Worm (Caenorhabditis elegans): ENCODE data around the gene T07H3.7.
A peak's percentile ranks its signal among the peaks of the same experiment; 100 is the strongest.

The T07H3.7 gene

ce11 chrII:1597101-1598088 lies 7.7 kb upstream of the T07H3.7 start, which contains the start of gene bath-46 (continued):
- TF ChIP-seq hlh-30 (tag; optimal IDR thresholded peaks at IDR 0.05; ENCODE audit: insufficient read depth) (no peak), mdl-1 (tag; optimal IDR thresholded peaks at IDR 0.05) (no peak), mdt-29 (GFP tag; IDR thresholded peaks at IDR 0.05) (no peak), zag-1 (tag; optimal IDR thresholded peaks at IDR 0.05) (no peak), ceh-20 (GFP tag; IDR thresholded peaks at IDR 0.05) (no peak), zfp-2 (tag; optimal IDR thresholded peaks at IDR 0.05) (no peak), F10B5.3 (tag; optimal IDR thresholded peaks at IDR 0.05) (no peak), unc-130 (GFP tag; optimal IDR thresholded peaks at IDR 0.05) (no peak), pqm-1 (tag; optimal IDR thresholded peaks at IDR 0.05) (peak; percentile 90), nhr-28 (tag; optimal IDR thresholded peaks at IDR 0.05) (peak; percentile 57), zip-2 (tag; optimal IDR thresholded peaks at IDR 0.05) (no peak), skn-1 (tag; optimal IDR thresholded peaks at IDR 0.05) (no peak), ceh-44 (GFP tag; IDR thresholded peaks at IDR 0.05) (no peak), T20F7.1 (GFP tag; optimal IDR thresholded peaks at IDR 0.05) (no peak), T26A8.4 (GFP tag; IDR thresholded peaks at IDR 0.05) (no peak), nhr-111 (GFP tag; optimal IDR thresholded peaks at IDR 0.05) (no peak), mes-2 (tag; optimal IDR thresholded peaks at IDR 0.05; ENCODE audit: poor library complexity, severe bottlenecking) (no peak), madf-9 (GFP tag; conservative IDR thresholded peaks at IDR 0.05) (0 out of 2 replicates have a peak, but pooled peaks have one; percentile 13), lim-7 (GFP tag; IDR thresholded peaks at IDR 0.05) (peak; percentile 75), nhr-41 (GFP tag; IDR thresholded peaks at IDR 0.05) (no peak), snpc-4 (tag; optimal IDR thresholded peaks at IDR 0.05) (no peak), D1046.2 (GFP tag; IDR thresholded peaks at IDR 0.05) (no peak), nhr-25 (tag; optimal IDR thresholded peaks at IDR 0.05; ENCODE audit: borderline replicate concordance, insufficient read depth) (no peak), zfp-3 (GFP tag; conservative IDR thresholded peaks at IDR 0.05) (no peak), hif-1 (tag; optimal IDR thresholded peaks at IDR 0.05) (no peak), zip-11 (GFP tag; IDR thresholded peaks at IDR 0.05) (no peak), arid-1 (GFP tag; conservative IDR thresholded peaks at IDR 0.05) (0 out of 2 replicates have a peak, but pooled peaks have one; percentile 8), lsy-2 (tag; optimal IDR thresholded peaks at IDR 0.05) (no peak), F37D6.2 (tag; optimal IDR thresholded peaks at IDR 0.05) (no peak), saeg-2 (GFP tag; IDR thresholded peaks at IDR 0.05) (no peak), tag-97 (GFP tag; IDR thresholded peaks at IDR 0.05) (no peak)

- no peak for TF ChIP-seq nhr-111 (GFP tag; optimal IDR thresholded peaks at IDR 0.05)
- TF ChIP-seq mdl-1 (tag; optimal IDR thresholded peaks at IDR 0.05): no peak
- TF ChIP-seq lim-7 (GFP tag; IDR thresholded peaks at IDR 0.05): no peak
- TF ChIP-seq nhr-41 (GFP tag; IDR thresholded peaks at IDR 0.05): no peak
- TF ChIP-seq lin-15B (tag; optimal IDR thresholded peaks at IDR 0.05): no peak
- TF ChIP-seq Y48G9A.11 (GFP tag; IDR thresholded peaks at IDR 0.05): no peak
- no peak for TF ChIP-seq zip-11 (GFP tag; IDR thresholded peaks at IDR 0.05)
- no peak for TF ChIP-seq egl-27 (tag; optimal IDR thresholded peaks at IDR 0.05)
- TF ChIP-seq lsy-2 (tag; optimal IDR thresholded peaks at IDR 0.05): no peak
- TF ChIP-seq duxl-1 (tag; optimal IDR thresholded peaks at IDR 0.05; ENCODE audit: poor library complexity): no peak
- TF ChIP-seq nhr-48 (tag; optimal IDR thresholded peaks at IDR 0.05): no peak
Observed at ce11 chrII:1595137-1595536, 5.4 kb upstream of the T07H3.7 start, which contains the start of gene clec-20. clec-20 (minus strand) TSS chrII:1595237.
